Worm (Caenorhabditis elegans) whole organism, midembryonic: ENCODE results near the gene sru-9.

Source experiments
- T22C8.4 ChIP-seq: fragments of 200-800 bp; sonication (Bioruptor generic); IDR thresholded peaks from 2 replicates; pipeline ENCODE4 v1.3.6; 2022; ENCODE audit warnings: missing genetic modification characterization, missing compliant biosample characterization
- cog-1 ChIP-seq: sonication (generic microtip); optimal IDR thresholded peaks from 2 replicates; lab custom pipeline; 2016; ENCODE audit warnings: missing genetic modification characterization, missing compliant biosample characterization
- flt-1 ChIP-seq: fragments of 200-800 bp; sonication (Bioruptor generic); IDR thresholded peaks from 2 replicates; pipeline ENCODE4 v1.3.6; 2022; ENCODE audit warnings: missing genetic modification characterization, missing compliant biosample characterization
- klf-2 ChIP-seq: fragments of 200-800 bp; sonication (Bioruptor generic); conservative IDR thresholded peaks from 2 replicates; pipeline ENCODE4 v1.3.6; 2022; ENCODE audit warnings: missing genetic modification reagents, missing genetic modification characterization, missing compliant biosample characterization
- med-1 ChIP-seq: sonication (generic microtip); optimal IDR thresholded peaks from 2 replicates; lab custom pipeline; 2017; ENCODE audit warnings: missing genetic modification characterization, mild to moderate bottlenecking, missing compliant biosample characterization, antibody characterized with exemption, missing genetic modification reagents; ENCODE audit not compliant: insufficient read depth
- ref-1 ChIP-seq: fragments of 200-800 bp; sonication (Bioruptor generic); conservative IDR thresholded peaks from 2 replicates; pipeline ENCODE4 v1.3.6; 2022; ENCODE audit warnings: missing genetic modification reagents, missing genetic modification characterization, missing compliant biosample characterization
- tab-1 ChIP-seq: fragments of 200-800 bp; sonication (Bioruptor generic); IDR thresholded peaks from 2 replicates; pipeline ENCODE4 v1.3.6; 2022; ENCODE audit warnings: missing genetic modification characterization, missing compliant biosample characterization
- ztf-23 ChIP-seq: fragments of 200-800 bp; sonication (Bioruptor generic); IDR thresholded peaks from 2 replicates; pipeline ENCODE4 v1.3.6; 2022; ENCODE audit warnings: missing genetic modification reagents, missing genetic modification characterization, missing compliant biosample characterization
- ztf-29 ChIP-seq: fragments of 200-800 bp; sonication (Bioruptor generic); IDR thresholded peaks from 2 replicates; pipeline ENCODE4 v1.3.6; 2022; ENCODE audit warnings: missing genetic modification reagents, missing genetic modification characterization, missing compliant biosample characterization

sru-9 gene

DNA sequence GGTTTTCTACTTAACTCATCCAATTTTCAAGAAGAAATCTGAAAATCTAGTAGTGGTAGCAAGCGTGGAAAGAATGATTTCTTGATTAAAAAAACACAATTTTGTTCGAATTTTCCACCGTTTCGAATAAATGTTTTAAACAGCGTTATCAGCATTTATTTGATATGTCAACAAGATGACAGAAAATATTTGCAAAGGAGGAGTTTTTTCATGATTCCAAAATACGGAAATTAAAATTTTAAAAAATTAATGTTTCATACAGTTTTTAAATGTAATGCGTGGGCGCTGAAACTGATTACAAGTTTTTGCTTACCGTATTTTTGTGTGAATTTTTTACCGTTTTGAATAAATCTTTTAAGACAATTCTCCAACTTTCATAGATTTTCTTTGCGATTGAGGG, 43.8 kb downstream of the sru-9 start:
- TF ChIP-seq ztf-23 (GFP tag; lab: Robert Waterston, UW) (no peak), ref-1 (GFP tag; lab: Robert Waterston, UW) (no peak), T22C8.4 (GFP tag; lab: Robert Waterston, UW) (no peak), flt-1 (GFP tag; lab: Robert Waterston, UW) (no peak), tab-1 (GFP tag; lab: Robert Waterston, UW) (no peak), klf-2 (no peak)

DNA sequence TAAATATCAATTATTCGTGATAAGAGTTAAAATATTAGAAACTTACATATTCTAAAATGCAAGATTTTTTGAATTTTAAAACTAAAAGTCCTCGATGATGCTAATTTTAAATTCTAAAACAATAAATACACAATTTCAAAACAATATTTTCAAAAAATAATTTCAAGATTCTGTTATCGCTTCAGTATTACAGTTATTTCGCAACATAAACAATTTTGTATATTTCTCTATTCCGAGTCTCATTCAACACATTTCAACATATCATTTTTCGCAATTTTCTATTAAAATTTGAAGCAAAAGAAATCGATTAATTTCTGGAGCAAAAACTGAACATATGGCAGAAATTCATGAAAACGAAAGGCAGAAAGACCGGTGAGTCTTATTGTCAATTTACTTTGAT, 44.4 kb downstream of the sru-9 start, which contains the start of gene fbxa-98:
fbxa-98 (plus strand) TSS at position 243 of the 400 bp plus-strand sequence.
- TF ChIP-seq T22C8.4 (GFP tag; lab: Robert Waterston, UW) (no peak), ztf-29 (no peak), med-1 (no peak), ref-1 (GFP tag; lab: Robert Waterston, UW) (no peak), flt-1 (GFP tag; lab: Robert Waterston, UW) (no peak), tab-1 (GFP tag; lab: Robert Waterston, UW) (no peak), klf-2 (no peak), ztf-23 (GFP tag; lab: Robert Waterston, UW) (no peak), cog-1 (tag; lab: Kevin White, UChicago) (no peak)

DNA sequence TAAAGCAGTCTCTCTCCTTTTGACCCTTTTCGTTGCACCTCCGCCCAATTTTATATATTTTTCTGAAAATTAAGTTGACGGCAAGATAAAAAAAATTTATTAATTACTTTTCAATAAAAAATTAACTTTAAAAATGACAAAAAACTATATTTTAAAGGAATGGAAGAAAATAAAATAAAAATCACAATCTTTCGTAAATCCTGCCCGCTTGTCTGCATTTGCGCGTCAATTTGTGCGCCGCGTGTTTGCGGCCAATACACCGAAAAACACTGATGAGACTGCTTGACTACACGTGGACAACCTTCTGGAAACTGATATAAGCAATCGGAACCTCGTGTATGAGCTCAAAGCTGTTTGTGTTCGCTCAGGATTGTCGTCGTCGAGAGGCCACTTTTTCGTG, 48.2 kb downstream of the sru-9 start, which contains the start of gene C08F11.7:
C08F11.7 (plus strand) TSS at position 301 of the 400 bp plus-strand sequence.
- TF ChIP-seq ref-1 (GFP tag; lab: Robert Waterston, UW), result no peak
- no peak for TF ChIP-seq med-1
- no peak for TF ChIP-seq ztf-29
- TF ChIP-seq tab-1 (GFP tag; lab: Robert Waterston, UW), result no peak

DNA sequence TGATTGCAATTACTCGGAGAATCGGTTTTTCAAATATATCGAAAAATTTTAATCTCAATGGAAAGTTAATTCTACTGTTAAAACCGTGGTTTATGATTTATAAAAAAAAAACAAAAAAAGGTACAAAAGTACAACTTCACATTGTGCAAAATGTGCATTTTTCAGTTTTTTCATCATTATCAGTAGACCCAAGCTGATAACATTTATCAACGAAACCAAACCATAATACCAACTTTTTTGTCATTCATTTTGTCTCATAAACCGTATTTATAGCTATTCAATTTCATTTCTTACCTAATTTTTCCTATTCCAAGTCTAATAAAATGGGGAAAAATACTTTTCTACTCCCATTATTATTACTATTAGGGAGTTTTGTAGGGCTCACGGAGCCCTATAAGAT, 50.2 kb downstream of the sru-9 start, which contains the start of gene ugt-22:
ugt-22 (plus strand) TSS at position 234 of the 400 bp plus-strand sequence.
- TF ChIP-seq ztf-23 (GFP tag; lab: Robert Waterston, UW), result no peak
- TF ChIP-seq flt-1 (GFP tag; lab: Robert Waterston, UW), result no peak
- no peak for TF ChIP-seq ref-1 (GFP tag; lab: Robert Waterston, UW)
- no peak for TF ChIP-seq T22C8.4 (GFP tag; lab: Robert Waterston, UW)
- TF ChIP-seq med-1, result no peak
- TF ChIP-seq cog-1 (tag; lab: Kevin White, UChicago), result no peak
- no peak for TF ChIP-seq klf-2
- no peak for TF ChIP-seq ztf-29
